Worm (Caenorhabditis elegans) whole organism, young adult: ENCODE measurements around the gene clec-47.

Source experiments
- B0035.1 ChIP-seq: sonication (generic microtip); optimal IDR thresholded peaks from 2 replicates; lab custom pipeline; 2016; ENCODE audit warnings: missing genetic modification characterization, mild to moderate bottlenecking, missing compliant biosample characterization, missing genotype, missing genetic modification reagents
- C17E4.6 ChIP-seq: fragments of 200-800 bp; sonication (Bioruptor generic); IDR thresholded peaks from 2 replicates; pipeline ENCODE4 v1.3.6; 2022; ENCODE audit warnings: missing genetic modification reagents, missing genetic modification characterization, missing compliant biosample characterization
- F22D6.2 ChIP-seq: sonication (generic microtip); optimal IDR thresholded peaks from 2 replicates; lab custom pipeline; 2016; ENCODE audit warnings: mild to moderate bottlenecking, missing genetic modification characterization, missing compliant biosample characterization
- T26A5.8 ChIP-seq: sonication (generic microtip); optimal IDR thresholded peaks from 2 replicates; lab custom pipeline; 2016; ENCODE audit warnings: missing genetic modification characterization, missing compliant biosample characterization
- hlh-26 ChIP-seq: fragments of 200-800 bp; sonication (Bioruptor generic); conservative IDR thresholded peaks from 2 replicates; pipeline ENCODE4 v1.3.6; 2022; ENCODE audit warnings: missing genetic modification reagents, missing genetic modification characterization, missing compliant biosample characterization
- mel-28 ChIP-seq: sonication (generic microtip); optimal IDR thresholded peaks from 2 replicates; lab custom pipeline; 2016; ENCODE audit warnings: borderline replicate concordance, mild to moderate bottlenecking, missing genetic modification characterization, missing compliant biosample characterization
- tbx-9 ChIP-seq: sonication (generic microtip); optimal IDR thresholded peaks from 2 replicates; lab custom pipeline; 2016; ENCODE audit warnings: borderline replicate concordance, missing genetic modification characterization, inconsistent platforms, missing compliant biosample characterization

- TF ChIP-seq hlh-26 (GFP tag; lab: Robert Waterston, UW) (no peak), mel-28 (tag; lab: Kevin White, UChicago) (no peak), F22D6.2 (tag; lab: Kevin White, UChicago) (no peak), C17E4.6 (no peak), tbx-9 (no peak), B0035.1 (tag; lab: Kevin White, UChicago) (no peak), T26A5.8 (no peak)
These were observed 31.8 kb upstream of the clec-47 start, which contains the start of gene K08F9.4 for ce11 chrV:15143798-15144197.
